Fruit fly (Drosophila melanogaster) whole organism, embryonic: ENCODE data around the gene Sfp23F.

Source experiments
- Atf-2 ChIP-seq: fragments of 200-800 bp; sonication (Bioruptor generic); optimal IDR thresholded peaks from 2 replicates; lab custom pipeline; 2016; ENCODE audit warnings: missing biosample characterization, missing genetic modification characterization
- Awh ChIP-seq: fragments of 200-800 bp; sonication (Bioruptor generic); IDR thresholded peaks from 2 replicates; pipeline ENCODE4, ENCODE4 v1.3.6; 2022; ENCODE audit warnings: missing biosample characterization, missing genetic modification characterization
- B-H1 ChIP-seq: fragments of 200-800 bp; sonication (Bioruptor generic); IDR thresholded peaks from 3 replicates; pipeline ENCODE4 v1.3.6; 2022; ENCODE audit warnings: missing biosample characterization, missing genetic modification characterization
- Bdp1 ChIP-seq: fragments of 200-800 bp; sonication (Bioruptor generic); optimal IDR thresholded peaks from 3 replicates; lab custom pipeline; 2016; ENCODE audit warnings: missing biosample characterization, missing genetic modification characterization
- CG1024 ChIP-seq: fragments of 200-800 bp; sonication (Bioruptor generic); IDR thresholded peaks from 2 replicates; pipeline ENCODE4 v1.3.6; 2022; ENCODE audit warnings: missing biosample characterization, missing genetic modification characterization
- CG10366 ChIP-seq: fragments of 200-800 bp; sonication (Bioruptor generic); IDR thresholded peaks from 2 replicates; pipeline ENCODE4 v1.3.6; 2022; ENCODE audit warnings: missing biosample characterization, missing genetic modification characterization
- CG11247 ChIP-seq: fragments of 200-800 bp; sonication (Bioruptor generic); IDR thresholded peaks from 2 replicates; pipeline ENCODE4 v1.3.6; 2022; ENCODE audit warnings: missing biosample characterization, missing genetic modification characterization
- CG1529 ChIP-seq: fragments of 200-800 bp; sonication (Bioruptor generic); optimal IDR thresholded peaks from 3 replicates; lab custom pipeline; 2018; ENCODE audit warnings: missing biosample characterization, missing genetic modification characterization
- CG17186 ChIP-seq: fragments of 200-800 bp; sonication (Bioruptor generic); optimal IDR thresholded peaks from 3 replicates; lab custom pipeline; 2017; ENCODE audit warnings: missing biosample characterization, missing genetic modification reagents, missing genetic modification characterization
- CG17802 ChIP-seq: fragments of 200-800 bp; sonication (Bioruptor generic); optimal IDR thresholded peaks from 2 replicates; lab custom pipeline; 2018; ENCODE audit warnings: missing biosample characterization, mild to moderate bottlenecking, missing genetic modification characterization, moderate library complexity
- CG18476 ChIP-seq: fragments of 200-800 bp; sonication (Bioruptor generic); optimal IDR thresholded peaks from 2 replicates; lab custom pipeline; 2016; ENCODE audit warnings: missing biosample characterization, mild to moderate bottlenecking, missing genetic modification characterization
- CG2120 ChIP-seq: fragments of 200-800 bp; sonication (Bioruptor generic); optimal IDR thresholded peaks from 3 replicates; lab custom pipeline; 2016; ENCODE audit warnings: missing biosample characterization, missing genetic modification characterization
- CG32767 ChIP-seq: fragments of 200-800 bp; sonication (Bioruptor generic); IDR thresholded peaks from 2 replicates; pipeline ENCODE4 v1.3.6; 2022; ENCODE audit warnings: missing biosample characterization, missing genetic modification characterization
- CG34224 ChIP-seq: fragments of 200-800 bp; sonication (Bioruptor generic); IDR thresholded peaks from 3 replicates; pipeline ENCODE4 v1.3.6; 2022; ENCODE audit warnings: missing biosample characterization, missing genetic modification characterization; ENCODE audit not compliant: partially characterized antibody
- CG3726 ChIP-seq: fragments of 200-800 bp; sonication (Bioruptor generic); IDR thresholded peaks from 3 replicates; pipeline ENCODE4, ENCODE4 v1.3.6; 2022; ENCODE audit warnings: missing biosample characterization, missing genetic modification characterization
- CG4282 ChIP-seq: fragments of 200-800 bp; sonication (Bioruptor generic); optimal IDR thresholded peaks from 2 replicates; lab custom pipeline; 2016; ENCODE audit warnings: missing biosample characterization, missing genetic modification characterization
- CG4707 ChIP-seq: fragments of 200-800 bp; sonication (Bioruptor generic); optimal IDR thresholded peaks from 2 replicates; lab custom pipeline; 2018; ENCODE audit warnings: missing biosample characterization, mild to moderate bottlenecking, missing genetic modification characterization, moderate library complexity
- CG5953 ChIP-seq: fragments of 200-800 bp; sonication (Bioruptor generic); IDR thresholded peaks from 2 replicates; pipeline ENCODE4 v1.3.6; 2022; ENCODE audit warnings: missing biosample characterization, missing genetic modification characterization
- CG7357 ChIP-seq: fragments of 200-800 bp; sonication (Bioruptor generic); IDR thresholded peaks from 3 replicates; pipeline ENCODE4 v1.3.6; 2022; ENCODE audit warnings: missing biosample characterization, missing genetic modification characterization
- CG8765 ChIP-seq: fragments of 200-800 bp; sonication (Bioruptor generic); IDR thresholded peaks from 2 replicates; pipeline ENCODE4 v1.3.6; 2022; ENCODE audit warnings: missing biosample characterization, missing genetic modification characterization
- CG9609 ChIP-seq: fragments of 200-800 bp; sonication (Bioruptor generic); optimal IDR thresholded peaks from 3 replicates; lab custom pipeline; 2016; ENCODE audit warnings: missing biosample characterization, missing genetic modification characterization
- CG9817 ChIP-seq: fragments of 200-800 bp; sonication (Bioruptor generic); optimal IDR thresholded peaks from 2 replicates; lab custom pipeline; 2018; ENCODE audit warnings: missing biosample characterization, mild to moderate bottlenecking, missing genetic modification characterization, moderate library complexity
- Chrac-16 ChIP-seq: fragments of 200-800 bp; sonication (Bioruptor generic); optimal IDR thresholded peaks from 3 replicates; lab custom pipeline; 2016; ENCODE audit warnings: missing biosample characterization, missing genetic modification characterization
- Dp ChIP-seq: fragments of 200-800 bp; sonication (Bioruptor generic); optimal IDR thresholded peaks from 2 replicates; lab custom pipeline; 2018; ENCODE audit warnings: missing biosample characterization, mild to moderate bottlenecking, missing genetic modification characterization, moderate library complexity
- Dref ChIP-seq: fragments of 200-800 bp; sonication (Bioruptor generic); IDR thresholded peaks from 2 replicates; pipeline ENCODE4 v1.3.6; 2022; ENCODE audit warnings: missing biosample characterization, missing genetic modification characterization
- Hand ChIP-seq: fragments of 200-800 bp; sonication (Bioruptor generic); optimal IDR thresholded peaks from 2 replicates; lab custom pipeline; 2017; ENCODE audit warnings: mild to moderate bottlenecking, missing biosample characterization, missing genetic modification reagents, missing genetic modification characterization
- Mes4 ChIP-seq: fragments of 200-800 bp; sonication (Bioruptor generic); optimal IDR thresholded peaks from 2 replicates; lab custom pipeline; 2016; ENCODE audit warnings: missing biosample characterization, missing genetic modification characterization
- PHDP ChIP-seq: fragments of 200-800 bp; sonication (Bioruptor generic); optimal IDR thresholded peaks from 3 replicates; lab custom pipeline; 2018; ENCODE audit warnings: missing biosample characterization, mild to moderate bottlenecking, missing genetic modification characterization, moderate library complexity
- Stat92E ChIP-seq, 3 experiments: fragments of >200 bp in 2 of 3; fragments of 200-800 bp in 1 of 3; sonication (Bioruptor generic) in 1 of 3; optimal IDR thresholded peaks; 2 replicates each; lab custom pipeline; 2017 to 2019; ENCODE audit warnings: missing biosample characterization in 3 of 3, missing genetic modification characterization in 3 of 3, mild to moderate bottlenecking in 1 of 3, moderate library complexity in 1 of 3
- ac ChIP-seq: fragments of 200-800 bp; sonication (Bioruptor generic); optimal IDR thresholded peaks from 3 replicates; lab custom pipeline; 2017; ENCODE audit warnings: missing biosample characterization, mild to moderate bottlenecking, missing genetic modification characterization
- ap ChIP-seq: fragments of 200-800 bp; sonication (Bioruptor generic); IDR thresholded peaks from 2 replicates; pipeline ENCODE4 v1.3.6; 2022; ENCODE audit warnings: missing biosample characterization, missing genetic modification characterization
- ara ChIP-seq: fragments of 200-800 bp; sonication (Bioruptor generic); IDR thresholded peaks from 2 replicates; pipeline ENCODE4 v1.3.6; 2022; ENCODE audit warnings: missing biosample characterization, missing genetic modification characterization
- bigmax ChIP-seq: fragments of 200-800 bp; sonication (Bioruptor generic); optimal IDR thresholded peaks from 2 replicates; lab custom pipeline; 2018; ENCODE audit warnings: missing biosample characterization, mild to moderate bottlenecking, missing genetic modification characterization
- bowl ChIP-seq: fragments of 200-800 bp; sonication (Bioruptor generic); IDR thresholded peaks from 2 replicates; pipeline ENCODE4 v1.3.6; 2022; ENCODE audit warnings: missing biosample characterization, missing genetic modification characterization
- btn ChIP-seq: fragments of 200-800 bp; sonication (Bioruptor generic); optimal IDR thresholded peaks from 2 replicates; lab custom pipeline; 2016; ENCODE audit warnings: missing biosample characterization, missing genetic modification characterization
- grau ChIP-seq: fragments of 200-800 bp; optimal IDR thresholded peaks from 3 replicates; lab custom pipeline; 2019; ENCODE audit warnings: missing biosample characterization, mild to moderate bottlenecking, missing genetic modification characterization, moderate library complexity
- ham ChIP-seq: fragments of 200-800 bp; sonication (Bioruptor generic); IDR thresholded peaks from 2 replicates; pipeline ENCODE4 v1.3.6; 2022; ENCODE audit warnings: missing biosample characterization, missing genetic modification characterization
- kah ChIP-seq: fragments of 200-800 bp; sonication (Bioruptor generic); optimal IDR thresholded peaks from 2 replicates; lab custom pipeline; 2018; ENCODE audit warnings: missing biosample characterization, mild to moderate bottlenecking, missing genetic modification characterization
- nau ChIP-seq: fragments of 200-800 bp; sonication (Bioruptor generic); optimal IDR thresholded peaks from 3 replicates; lab custom pipeline; 2017; ENCODE audit warnings: missing biosample characterization, mild to moderate bottlenecking, missing genetic modification characterization, missing genetic modification reagents
- nmo ChIP-seq: fragments of 200-800 bp; sonication (Bioruptor generic); optimal IDR thresholded peaks from 2 replicates; lab custom pipeline; 2018; ENCODE audit warnings: missing biosample characterization, mild to moderate bottlenecking, missing genetic modification characterization, moderate library complexity
- org-1 ChIP-seq: fragments of 200-800 bp; sonication (Bioruptor generic); optimal IDR thresholded peaks from 2 replicates; lab custom pipeline; 2017; ENCODE audit warnings: missing biosample characterization, missing genetic modification characterization
- p53 ChIP-seq: fragments of 200-800 bp; sonication (Bioruptor generic); optimal IDR thresholded peaks from 2 replicates; lab custom pipeline; 2016; ENCODE audit warnings: missing biosample characterization, missing genetic modification characterization
- pb ChIP-seq: fragments of 200-800 bp; sonication (Bioruptor generic); optimal IDR thresholded peaks from 3 replicates; lab custom pipeline; 2016; ENCODE audit warnings: missing biosample characterization, missing genetic modification characterization
- pzg ChIP-seq: fragments of 200-800 bp; sonication (Bioruptor generic); optimal IDR thresholded peaks from 3 replicates; lab custom pipeline; 2018; ENCODE audit warnings: missing biosample characterization, mild to moderate bottlenecking, missing genetic modification characterization, moderate library complexity
- repo ChIP-seq: fragments of 200-800 bp; sonication (Bioruptor generic); optimal IDR thresholded peaks from 2 replicates; lab custom pipeline; 2016; ENCODE audit warnings: missing biosample characterization, missing genetic modification characterization
- salm ChIP-seq: fragments of 200-800 bp; sonication (Bioruptor generic); optimal IDR thresholded peaks from 2 replicates; lab custom pipeline; 2018; ENCODE audit warnings: missing biosample characterization, mild to moderate bottlenecking, missing genetic modification characterization
- slp2 ChIP-seq: fragments of 200-800 bp; sonication (Bioruptor generic); optimal IDR thresholded peaks from 2 replicates; lab custom pipeline; 2016; ENCODE audit warnings: missing biosample characterization, missing genetic modification characterization
- tin ChIP-seq: fragments of 200-800 bp; sonication (Bioruptor generic); optimal IDR thresholded peaks from 3 replicates; lab custom pipeline; 2016; ENCODE audit warnings: missing biosample characterization, missing genetic modification characterization
- unc-4 ChIP-seq: fragments of 200-800 bp; sonication (Bioruptor generic); IDR thresholded peaks from 2 replicates; pipeline ENCODE4 v1.3.6; 2022; ENCODE audit warnings: missing biosample characterization, missing genetic modification characterization; ENCODE audit not compliant: partially characterized antibody
- zf30C ChIP-seq: fragments of 200-800 bp; sonication (Bioruptor generic); optimal IDR thresholded peaks from 3 replicates; lab custom pipeline; 2018; ENCODE audit warnings: missing biosample characterization, mild to moderate bottlenecking, missing genetic modification characterization
- zfh2 ChIP-seq: fragments of 200-800 bp; sonication (Bioruptor generic); optimal IDR thresholded peaks from 2 replicates; lab custom pipeline; 2016; ENCODE audit warnings: missing biosample characterization, missing genetic modification characterization

Gene Sfp23F

DNA sequence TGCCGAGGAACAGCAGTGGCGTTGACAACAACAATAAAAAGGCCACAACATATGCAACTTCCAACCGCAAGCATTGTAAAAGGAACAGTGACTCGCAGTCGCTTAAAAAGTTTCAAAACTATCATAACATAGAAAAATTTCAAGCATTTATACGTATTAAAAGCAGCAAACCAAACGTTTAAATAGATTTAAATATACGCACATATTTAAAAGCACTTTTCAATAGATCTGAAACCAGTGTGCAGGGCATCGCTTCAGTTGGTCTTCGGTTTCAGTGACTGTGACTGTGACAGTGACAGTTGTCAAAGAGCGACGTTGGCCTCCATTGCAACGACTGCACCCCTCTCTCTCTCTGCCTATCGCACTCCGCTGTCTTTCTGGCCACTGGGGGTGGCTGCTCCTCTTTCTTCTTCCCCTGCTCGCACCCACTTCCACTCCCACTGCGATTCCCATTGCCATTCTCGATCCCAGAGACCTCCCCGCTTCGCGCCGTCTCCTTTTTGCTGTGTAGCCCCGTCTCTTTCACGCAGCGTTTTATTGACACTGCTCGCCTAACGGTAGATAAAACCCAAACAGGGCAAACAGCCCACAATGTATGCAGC lies 39.3 kb downstream of the Sfp23F start (continued):
- peak; percentile 63 for TF ChIP-seq Atf-2 (GFP tag; lab: Kevin White, UChicago)
- peak; percentile 60 for TF ChIP-seq Bdp1 (GFP tag; lab: Kevin White, UChicago)
- TF ChIP-seq CG4282 (GFP tag; lab: Kevin White, UChicago): no peak
- peak; percentile 83 for TF ChIP-seq CG5953
- peak; percentile 74 for TF ChIP-seq CG11247
- peak; percentile 92 for TF ChIP-seq CG1024 (GFP tag; lab: Robert Waterston, UW)
- TF ChIP-seq salm (tag; lab: Kevin White, UChicago): peak; percentile 66
- peak; percentile 56 for TF ChIP-seq btn (GFP tag; lab: Kevin White, UChicago)
- no peak for TF ChIP-seq Hand (GFP tag; lab: Kevin White, UChicago)
- TF ChIP-seq bigmax (GFP tag; lab: Kevin White, UChicago): no peak
- TF ChIP-seq CG7357 (GFP tag; lab: Robert Waterston, UW): peak; percentile 69
- TF ChIP-seq grau (tag; lab: Kevin White, UChicago): peak; percentile 64
- TF ChIP-seq Chrac-16 (GFP tag; lab: Kevin White, UChicago): peak; percentile 68
- peak; percentile 72 for TF ChIP-seq kah
- TF ChIP-seq CG10366 (GFP tag; lab: Robert Waterston, UW): peak; percentile 85
- TF ChIP-seq bowl (GFP tag; lab: Robert Waterston, UW): no peak
- no peak for TF ChIP-seq p53 (GFP tag; lab: Kevin White, UChicago)
- no peak; the same call in 1 of the 2 replicates for TF ChIP-seq CG8765 (GFP tag; lab: Robert Waterston, UW)
- TF ChIP-seq org-1 (GFP tag; lab: Kevin White, UChicago): peak; percentile 73
- peak; percentile 91 for TF ChIP-seq CG3726 (GFP tag; lab: Robert Waterston, UW)
- peak; percentile 74 for TF ChIP-seq tin
- TF ChIP-seq unc-4: no peak
- peak; percentile 83 for TF ChIP-seq slp2
- peak; percentile 90 for TF ChIP-seq B-H1 (GFP tag; lab: Robert Waterston, UW)
- no peak for TF ChIP-seq pzg (GFP tag; lab: Kevin White, UChicago)
- TF ChIP-seq zf30C (GFP tag; lab: Kevin White, UChicago): no peak
- peak; percentile 61 for TF ChIP-seq Mes4 (GFP tag; lab: Kevin White, UChicago)
- TF ChIP-seq CG18476 (GFP tag; lab: Kevin White, UChicago): peak; percentile 51
- peak; percentile 86 for TF ChIP-seq ap
- peak; percentile 29 for TF ChIP-seq CG9609
- TF ChIP-seq ara (GFP tag; lab: Robert Waterston, UW): peak; percentile 94
- peak; percentile 73 for TF ChIP-seq CG4707
- peak; percentile 82 for TF ChIP-seq PHDP (tag; lab: Kevin White, UChicago)
- TF ChIP-seq ac (GFP tag; lab: Kevin White, UChicago): no peak
- peak; percentile 69 for TF ChIP-seq CG32767 (GFP tag; lab: Robert Waterston, UW)
- no peak for TF ChIP-seq ham (GFP tag; lab: Robert Waterston, UW)
- peak; percentile 85 for TF ChIP-seq CG1529 (GFP tag; lab: Kevin White, UChicago)
- peak; percentile 65 for TF ChIP-seq CG17802 (tag; lab: Kevin White, UChicago)
- TF ChIP-seq CG9817 (tag; lab: Kevin White, UChicago): peak; percentile 24
- TF ChIP-seq CG2120 (GFP tag; lab: Kevin White, UChicago): no peak
- no peak for TF ChIP-seq Dref (GFP tag; lab: Robert Waterston, UW)
- peak; percentile 80 for TF ChIP-seq CG17186 (GFP tag; lab: Kevin White, UChicago)
- TF ChIP-seq Awh (GFP tag; lab: Robert Waterston, UW): peak; percentile 97
- TF ChIP-seq repo: peak; percentile 57
- TF ChIP-seq zfh2: no peak
- peak; percentile 85 for TF ChIP-seq nmo (GFP tag; lab: Kevin White, UChicago)
- no peak for TF ChIP-seq Stat92E (GFP tag; optimal IDR thresholded peaks at IDR 0.05; lab: Kevin White, UChicago)
- TF ChIP-seq CG34224 (GFP tag; lab: Robert Waterston, UW): no peak
- TF ChIP-seq nau (GFP tag; lab: Kevin White, UChicago): peak; percentile 83
- TF ChIP-seq Dp (GFP tag; lab: Kevin White, UChicago): no peak
- TF ChIP-seq pb (GFP tag; lab: Kevin White, UChicago): peak; percentile 30
